Worm (Caenorhabditis elegans): ENCODE measurements around the gene best-20.

The best-20 gene

DNA sequence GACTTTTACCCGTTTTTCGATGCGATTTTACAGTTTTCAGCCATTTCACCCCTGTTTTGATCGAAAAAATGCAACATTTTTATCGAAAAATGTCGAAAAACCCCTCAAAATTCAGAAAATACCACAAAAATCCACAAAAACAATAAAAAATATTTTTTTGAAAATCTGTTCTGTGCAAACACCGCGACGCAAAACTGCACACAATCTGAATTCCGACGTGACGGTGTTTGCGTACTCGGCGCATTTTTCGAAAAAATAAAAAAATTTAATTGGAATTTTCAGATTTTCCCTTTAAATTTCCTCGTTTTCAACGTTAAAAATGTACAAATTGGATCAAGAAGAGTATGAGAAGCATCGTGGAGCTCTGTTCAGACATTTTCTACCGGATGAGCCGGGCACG, 30.2 kb upstream of the best-20 start, which contains the start of gene smgl-2 (continued):
- TF ChIP-seq ets-5 (GFP tag; IDR thresholded peaks at IDR 0.05) (no peak), hlh-4 (tag; optimal IDR thresholded peaks at IDR 0.05) (no peak), mdl-1 (tag; optimal IDR thresholded peaks at IDR 0.05) (peak in 1 of 2 experiments; percentile 64), C16A3.4 (tag; optimal IDR thresholded peaks at IDR 0.05) (peak; percentile 86), lin-14 (GFP tag; optimal IDR thresholded peaks at IDR 0.05) (no peak), unc-30 (tag; optimal IDR thresholded peaks at IDR 0.05) (no peak), aly-2 (tag; optimal IDR thresholded peaks at IDR 0.05) (peak; percentile 62), pag-3 (tag; optimal IDR thresholded peaks at IDR 0.05; ENCODE audit: borderline replicate concordance, insufficient read depth) (peak; percentile 39)

DNA sequence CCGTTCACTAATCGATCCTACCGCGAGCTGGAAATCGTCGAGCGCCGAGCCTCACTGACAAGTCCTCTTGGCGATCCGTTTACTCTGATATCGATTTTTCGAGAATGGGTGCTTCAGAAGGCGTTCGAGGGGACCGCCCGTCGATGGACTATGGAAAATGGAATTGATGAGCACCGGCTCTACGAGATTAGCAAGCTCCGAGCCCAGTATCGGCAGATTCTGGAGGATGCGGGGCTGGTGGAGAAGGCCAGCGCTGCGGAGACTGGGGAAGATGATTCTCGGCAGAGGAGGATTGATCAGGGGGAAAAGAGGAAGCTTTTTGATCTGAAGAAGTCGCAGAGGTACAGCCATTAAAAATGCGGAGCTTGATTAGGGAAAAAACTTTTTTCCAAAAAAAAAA, 24.6 kb upstream of the best-20 start:
- TF ChIP-seq nhr-47 (tag; optimal IDR thresholded peaks at IDR 0.05) (no peak), fkh-4 (tag; optimal IDR thresholded peaks at IDR 0.05; ENCODE audit: borderline replicate concordance) (no peak), C04F5.9 (tag; optimal IDR thresholded peaks at IDR 0.05) (no peak), ceh-88 (GFP tag; IDR thresholded peaks at IDR 0.05) (no peak), mep-1 (tag; optimal IDR thresholded peaks at IDR 0.05) (no peak), jun-1 (tag; optimal IDR thresholded peaks at IDR 0.05) (no peak), ceh-90 (tag; optimal IDR thresholded peaks at IDR 0.05) (no peak), hlh-17 (GFP tag; optimal IDR thresholded peaks at IDR 0.05; ENCODE audit: borderline replicate concordance) (no peak), nhr-76 (tag; optimal IDR thresholded peaks at IDR 0.05) (no peak), ceh-8 (GFP tag; optimal IDR thresholded peaks at IDR 0.05) (no peak), egl-13 (tag; optimal IDR thresholded peaks at IDR 0.05) (no peak), fos-1 (tag; optimal IDR thresholded peaks at IDR 0.05) (no peak), efl-1 (optimal IDR thresholded peaks at IDR 0.05) (no peak), efl-1 (GFP tag; optimal IDR thresholded peaks at IDR 0.05 in 1 of 2) (no peak), isw-1 (GFP tag; IDR thresholded peaks at IDR 0.05) (no peak), aha-1 (tag; optimal IDR thresholded peaks at IDR 0.05) (no peak), hpl-2 (GFP tag; optimal IDR thresholded peaks at IDR 0.05) (no peak), tlp-1 (tag; optimal IDR thresholded peaks at IDR 0.05) (no peak)

DNA sequence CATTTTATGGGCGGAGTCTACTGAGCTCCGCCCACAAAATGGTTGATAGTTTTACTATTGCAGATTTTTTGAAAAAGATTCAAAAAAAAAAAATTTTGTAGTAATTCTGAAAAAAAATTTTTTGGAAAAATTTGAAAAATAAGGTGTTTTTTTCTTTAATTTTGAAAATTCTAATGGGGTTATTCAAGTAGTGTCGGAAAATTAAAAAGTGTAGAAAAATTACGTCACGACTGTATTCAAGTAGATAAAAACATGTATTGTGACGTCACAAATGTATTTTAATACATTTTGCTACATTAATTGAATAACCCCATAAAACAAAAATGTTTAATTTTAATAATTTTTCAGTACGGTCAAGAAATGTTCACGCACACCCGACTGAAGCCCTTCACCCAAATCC, 22.7 kb upstream of the best-20 start:
- TF ChIP-seq swsn-7 (tag; optimal IDR thresholded peaks at IDR 0.05) = no peak
- no peak for TF ChIP-seq elt-3 (tag; optimal IDR thresholded peaks at IDR 0.05)
- no peak for TF ChIP-seq ceh-8 (GFP tag; optimal IDR thresholded peaks at IDR 0.05)
- TF ChIP-seq nhr-237 (tag; optimal IDR thresholded peaks at IDR 0.05) = no peak
- no peak for TF ChIP-seq ceh-63 (GFP tag; optimal IDR thresholded peaks at IDR 0.05)
- TF ChIP-seq lin-35 (GFP tag; optimal IDR thresholded peaks at IDR 0.05) = no peak
- TF ChIP-seq nhr-77 (tag; optimal IDR thresholded peaks at IDR 0.05) = no peak
- TF ChIP-seq nhr-11 (tag; optimal IDR thresholded peaks at IDR 0.05) = no peak
- no peak for TF ChIP-seq lin-14 (GFP tag; optimal IDR thresholded peaks at IDR 0.05)
- no peak for TF ChIP-seq vab-15 (tag; optimal IDR thresholded peaks at IDR 0.05)
- no peak for TF ChIP-seq lin-15B (tag; optimal IDR thresholded peaks at IDR 0.05)
- no peak for TF ChIP-seq ama-1 (optimal IDR thresholded peaks at IDR 0.05)
- no peak for TF ChIP-seq nhr-84 (tag; optimal IDR thresholded peaks at IDR 0.05)
- TF ChIP-seq elt-2 (tag; optimal IDR thresholded peaks at IDR 0.05) = no peak

DNA sequence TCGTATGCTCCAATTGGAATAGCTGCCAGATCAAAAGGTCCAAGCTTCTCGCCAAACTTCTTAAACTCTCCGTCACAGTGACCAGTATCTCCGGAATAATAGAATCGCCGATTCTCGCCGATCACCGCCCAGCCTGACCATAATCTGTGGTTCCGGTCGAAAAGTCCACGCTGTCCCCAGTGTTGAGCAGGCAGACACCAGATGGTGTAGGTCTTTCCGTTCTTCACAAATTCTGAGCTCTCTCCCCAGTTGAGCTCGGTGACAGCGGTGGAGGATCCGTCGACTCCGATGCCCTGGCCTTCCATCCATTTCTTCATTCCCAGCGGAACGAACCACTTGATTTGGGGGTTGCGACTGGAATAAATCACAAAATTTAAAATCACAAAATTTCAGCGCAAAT, 19.8 kb upstream of the best-20 start:
- no peak for TF ChIP-seq mab-9 (GFP tag; IDR thresholded peaks at IDR 0.05)
- TF ChIP-seq aha-1 (tag; optimal IDR thresholded peaks at IDR 0.05) = no peak
- TF ChIP-seq F16B12.6 (tag; optimal IDR thresholded peaks at IDR 0.05) = no peak
- TF ChIP-seq zip-4 (GFP tag; optimal IDR thresholded peaks at IDR 0.05) = no peak
- TF ChIP-seq hlh-4 (tag; optimal IDR thresholded peaks at IDR 0.05) = no peak
- TF ChIP-seq nhr-11 (tag; optimal IDR thresholded peaks at IDR 0.05) = no peak
- no peak for TF ChIP-seq pax-3 (tag; optimal IDR thresholded peaks at IDR 0.05)
- no peak for TF ChIP-seq nhr-12 (tag; optimal IDR thresholded peaks at IDR 0.05)
- TF ChIP-seq zag-1 (tag; optimal IDR thresholded peaks at IDR 0.05) = no peak
- TF ChIP-seq unc-30 (tag; optimal IDR thresholded peaks at IDR 0.05) = no peak
- TF ChIP-seq ceh-88 (GFP tag; IDR thresholded peaks at IDR 0.05) = no peak
- no peak for TF ChIP-seq elt-3 (tag; optimal IDR thresholded peaks at IDR 0.05)
- no peak for TF ChIP-seq dpl-1 (GFP tag; optimal IDR thresholded peaks at IDR 0.05)
- TF ChIP-seq nhr-90 (tag; optimal IDR thresholded peaks at IDR 0.05; ENCODE audit: poor library complexity) = no peak
